Fruit fly (Drosophila melanogaster): Measurements from ENCODE around the gene unc.
A peak's percentile ranks its signal among the peaks of the same experiment; 100 is the strongest.

Gene unc

dm6 chrX:21124176-21124575, 7.5 kb upstream of the unc start (continued):
- TF ChIP-seq TFAM (GFP tag; optimal IDR thresholded peaks at IDR 0.05) (no peak), Blimp-1 (GFP tag; optimal IDR thresholded peaks at IDR 0.05) (peak; percentile 96), CG13624 (GFP tag; optimal IDR thresholded peaks at IDR 0.05) (peak; percentile 39), CG9727 (GFP tag; optimal IDR thresholded peaks at IDR 0.05) (peak; percentile 70), CrebB (tag; optimal IDR thresholded peaks at IDR 0.05) (no peak), CG31388 (GFP tag; optimal IDR thresholded peaks at IDR 0.05) (no peak), unpg (GFP tag; optimal IDR thresholded peaks at IDR 0.05) (peak; percentile 87), CG10565 (GFP tag; optimal IDR thresholded peaks at IDR 0.05) (no peak), tna (GFP tag; IDR thresholded peaks at IDR 0.05; ENCODE audit: partially characterized antibody) (no peak), D (optimal IDR thresholded peaks at IDR 0.05) (no peak), D (GFP tag; optimal IDR thresholded peaks at IDR 0.05) (peak; percentile 58), maf-S (GFP tag; optimal IDR thresholded peaks at IDR 0.05) (peak; percentile 11), pros (GFP tag; optimal IDR thresholded peaks at IDR 0.05) (no peak), CG12744 (GFP tag; optimal IDR thresholded peaks at IDR 0.05) (no peak), CG3726 (GFP tag; IDR thresholded peaks at IDR 0.05) (0 out of 3 replicates have a peak, but pooled peaks have one; percentile 45), Atf3 (GFP tag; optimal IDR thresholded peaks at IDR 0.05) (no peak), Hmx (GFP tag; optimal IDR thresholded peaks at IDR 0.05) (peak; percentile 13), peb (GFP tag; IDR thresholded peaks at IDR 0.05) (no peak), cg (GFP tag; optimal IDR thresholded peaks at IDR 0.05) (no peak), CG7987 (GFP tag; optimal IDR thresholded peaks at IDR 0.05) (no peak), so (GFP tag; IDR thresholded peaks at IDR 0.05) (0 out of 3 replicates have a peak, but pooled peaks have one; percentile 63), zen (tag; optimal IDR thresholded peaks at IDR 0.05) (peak; percentile 54), Dip2 (GFP tag; IDR thresholded peaks at IDR 0.05) (no peak), GATAe (GFP tag; conservative IDR thresholded peaks at IDR 0.05) (no peak), CG12391 (tag; optimal IDR thresholded peaks at IDR 0.05) (peak; percentile 83), CG33557 (GFP tag; optimal IDR thresholded peaks at IDR 0.05) (no peak), cwo (GFP tag; optimal IDR thresholded peaks at IDR 0.05) (peak; percentile 60), disco-r (GFP tag; optimal IDR thresholded peaks at IDR 0.05) (no peak), kni (GFP tag; optimal IDR thresholded peaks at IDR 0.05) (no peak), luna (GFP tag; optimal IDR thresholded peaks at IDR 0.05) (peak; percentile 7), CG11560 (tag; IDR thresholded peaks at IDR 0.05) (no peak), CG17568 (GFP tag; optimal IDR thresholded peaks at IDR 0.05) (peak; percentile 12), CG5245 (GFP tag; optimal IDR thresholded peaks at IDR 0.05) (peak; percentile 20), CG2202 (tag; optimal IDR thresholded peaks at IDR 0.05) (peak; percentile 48), phol (tag; optimal IDR thresholded peaks at IDR 0.05) (peak; percentile 78), sr (GFP tag; IDR thresholded peaks at IDR 0.05) (no peak), CG10979 (tag; optimal IDR thresholded peaks at IDR 0.05) (peak; percentile 74), zfh1 (GFP tag; IDR thresholded peaks at IDR 0.05) (peak; percentile 69; the same call in 2 of the 3 replicates), D19A (tag; optimal IDR thresholded peaks at IDR 0.05) (peak; percentile 55), CG2712 (tag; optimal IDR thresholded peaks at IDR 0.05) (peak; percentile 82), CG18011 (GFP tag; optimal IDR thresholded peaks at IDR 0.05) (peak; percentile 49), Dfd (GFP tag; optimal IDR thresholded peaks at IDR 0.05) (no peak), Hr51 (GFP tag; optimal IDR thresholded peaks at IDR 0.05) (peak; percentile 55 to 82), Fer3 (tag; optimal IDR thresholded peaks at IDR 0.05) (peak; percentile 64), CG18476 (GFP tag; optimal IDR thresholded peaks at IDR 0.05) (peak; percentile 41), CG17829 (tag; optimal IDR thresholded peaks at IDR 0.05) (peak; percentile 79), tll (GFP tag; optimal IDR thresholded peaks at IDR 0.05) (no peak), vfl (GFP tag; optimal IDR thresholded peaks at IDR 0.05) (no peak), CG31441 (GFP tag; IDR thresholded peaks at IDR 0.05) (peak; percentile 87), Elba2 (GFP tag; optimal IDR thresholded peaks at IDR 0.05) (no peak)

Data from whole organism, embryonic.